Worm (Caenorhabditis elegans): ENCODE results near the gene C16C8.12.

Gene C16C8.12

DNA sequence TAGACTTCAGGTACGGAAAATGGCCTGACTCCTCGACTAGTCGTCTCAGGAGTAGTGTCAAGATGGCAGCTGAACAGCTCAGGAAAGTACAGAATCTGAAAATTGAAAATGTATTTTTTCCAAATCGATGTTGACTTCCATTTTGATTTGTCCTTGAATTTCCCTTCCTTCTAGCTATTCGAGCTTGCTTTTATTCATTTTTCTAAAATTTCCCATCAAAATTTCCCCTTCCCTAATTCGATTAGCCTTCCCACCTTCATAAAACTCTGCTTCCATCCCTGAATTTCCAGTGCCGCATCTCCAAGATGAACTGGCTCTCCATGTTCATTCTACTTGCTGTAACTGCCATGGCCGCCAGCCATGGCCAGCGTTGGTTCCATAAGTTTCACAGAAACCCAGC lies 20.3 kb downstream of the C16C8.12 start, which contains the start of gene Y49F6B.6:
Gene Y49F6B.6 (plus strand): TSS at position 301 of the 400 bp plus-strand sequence.
- TF ChIP-seq mab-5 (tag; optimal IDR thresholded peaks at IDR 0.05): no peak
- no peak for TF ChIP-seq flh-1 (GFP tag; optimal IDR thresholded peaks at IDR 0.05)
- no peak for TF ChIP-seq drap-1 (GFP tag; optimal IDR thresholded peaks at IDR 0.05)
- no peak for TF ChIP-seq tbx-8 (GFP tag; optimal IDR thresholded peaks at IDR 0.05)
- TF ChIP-seq ceh-83 (GFP tag; optimal IDR thresholded peaks at IDR 0.05): no peak
- TF ChIP-seq blmp-1 (tag; optimal IDR thresholded peaks at IDR 0.05): no peak
- no peak for TF ChIP-seq sem-2 (GFP tag; optimal IDR thresholded peaks at IDR 0.05)
- TF ChIP-seq nhr-76 (tag; optimal IDR thresholded peaks at IDR 0.05): no peak
- TF ChIP-seq sptf-1 (tag; optimal IDR thresholded peaks at IDR 0.05): no peak
- no peak for TF ChIP-seq lin-13 (tag; optimal IDR thresholded peaks at IDR 0.05)
- no peak for TF ChIP-seq mls-2 (tag; optimal IDR thresholded peaks at IDR 0.05)
- no peak for TF ChIP-seq unc-62 (GFP tag; optimal IDR thresholded peaks at IDR 0.05)
- no peak for TF ChIP-seq unc-39 (tag; optimal IDR thresholded peaks at IDR 0.05)
- no peak for TF ChIP-seq zip-8 (tag; optimal IDR thresholded peaks at IDR 0.05)
- no peak for TF ChIP-seq unc-120 (tag; optimal IDR thresholded peaks at IDR 0.05; ENCODE audit: poor library complexity, severe bottlenecking)

DNA sequence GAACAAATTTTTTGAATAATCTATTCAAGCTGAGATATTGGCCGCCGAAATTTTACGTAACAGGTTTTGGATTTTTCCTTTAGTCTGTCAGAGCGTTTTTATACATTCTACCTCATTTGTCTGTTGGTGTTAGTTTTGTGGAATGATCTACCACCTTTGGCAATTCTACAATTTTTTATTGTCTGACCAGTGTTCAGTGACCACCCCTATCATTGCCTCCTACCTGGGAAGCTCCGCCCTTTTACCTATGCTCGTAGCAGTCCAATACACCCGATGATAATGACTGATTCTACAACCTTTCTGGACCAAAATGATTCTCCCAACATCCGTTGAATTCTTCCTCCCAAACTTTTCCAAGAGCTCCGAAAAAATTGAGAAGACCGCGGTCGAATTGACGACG lies 21.2 kb downstream of the C16C8.12 start, which contains the start of gene sdz-32:
Gene sdz-32 (plus strand): TSS at position 301 of the 400 bp plus-strand sequence.
- TF ChIP-seq nhr-76 (tag; optimal IDR thresholded peaks at IDR 0.05) (no peak), tbx-8 (GFP tag; optimal IDR thresholded peaks at IDR 0.05) (no peak), bed-3 (GFP tag; optimal IDR thresholded peaks at IDR 0.05) (no peak), lsy-2 (tag; optimal IDR thresholded peaks at IDR 0.05) (no peak), ces-1 (GFP tag; optimal IDR thresholded peaks at IDR 0.05) (no peak), lin-32 (GFP tag; optimal IDR thresholded peaks at IDR 0.05) (no peak), mep-1 (tag; optimal IDR thresholded peaks at IDR 0.05) (no peak), zip-8 (tag; optimal IDR thresholded peaks at IDR 0.05) (no peak), nhr-2 (tag; optimal IDR thresholded peaks at IDR 0.05) (no peak), unc-62 (GFP tag; optimal IDR thresholded peaks at IDR 0.05) (no peak), elt-3 (tag; optimal IDR thresholded peaks at IDR 0.05) (no peak), nhr-28 (tag; optimal IDR thresholded peaks at IDR 0.05) (no peak), sptf-1 (tag; optimal IDR thresholded peaks at IDR 0.05) (no peak), ham-2 (GFP tag; optimal IDR thresholded peaks at IDR 0.05) (no peak), blmp-1 (tag; optimal IDR thresholded peaks at IDR 0.05) (no peak)

DNA sequence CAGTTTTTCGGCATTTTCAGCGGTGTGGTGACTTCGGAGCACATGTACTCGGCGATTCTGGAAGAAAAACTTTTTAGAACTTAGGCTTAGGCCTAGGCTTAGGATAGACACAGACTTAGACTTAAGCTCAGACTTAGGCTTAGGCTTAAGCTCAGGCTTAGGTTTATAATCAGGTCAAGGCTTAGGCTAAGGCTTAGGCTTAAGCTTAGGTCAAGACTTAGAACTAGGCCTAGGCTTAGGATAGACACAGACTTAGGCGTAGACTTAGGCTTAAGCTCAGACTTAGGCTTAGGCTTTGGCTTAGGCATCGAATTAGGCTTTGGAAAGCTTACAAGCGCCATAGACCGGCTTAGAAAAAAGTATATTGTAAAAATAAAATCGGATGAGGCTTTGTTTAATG lies 24.0 kb downstream of the C16C8.12 start:
- TF ChIP-seq drap-1 (GFP tag; optimal IDR thresholded peaks at IDR 0.05) (no peak), mab-5 (tag; optimal IDR thresholded peaks at IDR 0.05) (no peak), hlh-1 (tag; optimal IDR thresholded peaks at IDR 0.05) (no peak), elt-1 (tag; optimal IDR thresholded peaks at IDR 0.05; ENCODE audit: borderline replicate concordance, insufficient read depth) (no peak), unc-39 (tag; optimal IDR thresholded peaks at IDR 0.05) (no peak), nhr-12 (tag; optimal IDR thresholded peaks at IDR 0.05) (no peak), ztf-11 (tag; optimal IDR thresholded peaks at IDR 0.05) (no peak), sptf-1 (tag; optimal IDR thresholded peaks at IDR 0.05) (no peak)

DNA sequence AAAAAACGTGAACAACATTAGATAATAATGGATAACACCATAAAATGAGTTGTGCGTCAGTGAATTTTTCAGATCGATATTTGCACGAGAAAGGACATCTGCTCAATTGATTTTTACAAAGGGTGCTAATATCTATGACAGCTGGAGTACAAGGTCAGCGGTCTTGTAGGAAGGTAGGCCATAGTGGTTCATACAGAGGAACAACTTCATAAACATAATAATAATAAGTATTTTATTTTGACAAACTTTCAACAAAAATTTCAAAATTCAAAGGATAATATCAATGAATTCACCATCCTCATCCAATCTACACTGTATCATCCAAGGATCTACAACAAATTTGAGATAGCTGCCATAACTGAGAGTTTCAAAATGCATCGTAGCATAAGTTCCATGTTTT lies 24.6 kb downstream of the C16C8.12 start, which contains the start of gene fbxb-104:
Gene fbxb-104 (minus strand): TSS at position 101 of the 400 bp plus-strand sequence.
- no peak for TF ChIP-seq unc-62 (GFP tag; optimal IDR thresholded peaks at IDR 0.05)
- no peak for TF ChIP-seq pha-4 (tag; optimal IDR thresholded peaks at IDR 0.05)
- no peak for TF ChIP-seq ceh-83 (GFP tag; optimal IDR thresholded peaks at IDR 0.05)
- TF ChIP-seq mep-1 (tag; optimal IDR thresholded peaks at IDR 0.05): no peak
- TF ChIP-seq zip-8 (tag; optimal IDR thresholded peaks at IDR 0.05): no peak
- no peak for TF ChIP-seq ztf-11 (tag; optimal IDR thresholded peaks at IDR 0.05)
- TF ChIP-seq sptf-1 (tag; optimal IDR thresholded peaks at IDR 0.05): no peak
- TF ChIP-seq lsy-2 (tag; optimal IDR thresholded peaks at IDR 0.05): no peak
- no peak for TF ChIP-seq nhr-12 (tag; optimal IDR thresholded peaks at IDR 0.05)
- TF ChIP-seq ceh-43 (GFP tag; optimal IDR thresholded peaks at IDR 0.05): no peak
- no peak for TF ChIP-seq blmp-1 (tag; optimal IDR thresholded peaks at IDR 0.05)
- TF ChIP-seq drap-1 (GFP tag; optimal IDR thresholded peaks at IDR 0.05): no peak

DNA sequence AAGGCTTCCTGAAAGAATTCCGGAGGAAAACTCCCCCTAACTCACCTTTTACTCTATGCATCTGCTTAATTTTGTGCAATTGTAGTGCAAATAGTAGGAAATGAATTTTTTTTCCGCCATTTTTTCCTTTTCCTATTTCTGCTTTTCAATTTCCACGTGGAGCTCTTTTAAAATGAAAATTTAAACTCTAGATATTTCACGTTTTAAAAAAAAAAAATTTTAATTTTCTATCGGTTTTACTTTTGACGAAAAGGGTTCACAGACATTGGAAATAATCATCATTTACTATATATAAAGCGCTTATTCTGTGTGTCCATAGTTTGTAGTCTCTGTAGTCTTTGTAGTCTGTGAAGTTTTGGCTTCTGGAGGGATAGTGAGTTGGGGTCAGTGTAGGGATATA lies 29.1 kb downstream of the C16C8.12 start, which contains the start of gene Y49F6B.8:
Gene Y49F6B.8 (minus strand): TSS at position 101 of the 400 bp plus-strand sequence.
- no peak for TF ChIP-seq ztf-11 (tag; optimal IDR thresholded peaks at IDR 0.05)

Data from whole organism, mixed stage, embryonic.